Fruit fly (Drosophila melanogaster) whole organism, embryonic: ENCODE data around the gene COX7AL2.
A peak's percentile ranks its signal among the peaks of the same experiment; 100 is the strongest.

Source experiments
- Antp ChIP-seq: fragments of 200-800 bp; sonication (Bioruptor generic); optimal IDR thresholded peaks from 3 replicates; lab custom pipeline; 2016; ENCODE audit warnings: missing biosample characterization, missing genetic modification characterization
- Atf-2 ChIP-seq: fragments of 200-800 bp; sonication (Bioruptor generic); optimal IDR thresholded peaks from 2 replicates; lab custom pipeline; 2016; ENCODE audit warnings: missing biosample characterization, missing genetic modification characterization
- BEAF-32 ChIP-seq: fragments of 200-800 bp; sonication (Bioruptor generic); optimal IDR thresholded peaks from 3 replicates; lab custom pipeline; 2017; ENCODE audit warnings: missing biosample characterization, missing genetic modification characterization, mild to moderate bottlenecking, moderate library complexity, missing genetic modification reagents
- Blimp-1 ChIP-seq: fragments of 200-800 bp; sonication (Bioruptor generic); optimal IDR thresholded peaks from 3 replicates; lab custom pipeline; 2018; ENCODE audit warnings: missing biosample characterization, missing genetic modification characterization, mild to moderate bottlenecking, moderate library complexity, missing genetic modification reagents
- CG12299 ChIP-seq: fragments of 200-800 bp; sonication (Bioruptor generic); optimal IDR thresholded peaks from 2 replicates; lab custom pipeline; 2018; ENCODE audit warnings: missing biosample characterization, mild to moderate bottlenecking, missing genetic modification characterization
- CG13123 ChIP-seq: fragments of 200-800 bp; sonication (Bioruptor generic); optimal IDR thresholded peaks from 2 replicates; lab custom pipeline; 2016; ENCODE audit warnings: missing biosample characterization, missing genetic modification characterization
- CG13894 ChIP-seq: fragments of 200-800 bp; sonication (Bioruptor generic); optimal IDR thresholded peaks from 3 replicates; lab custom pipeline; 2018; ENCODE audit warnings: missing biosample characterization, mild to moderate bottlenecking, missing genetic modification characterization, moderate library complexity
- CG14050 ChIP-seq: fragments of 200-800 bp; sonication (Bioruptor generic); IDR thresholded peaks from 3 replicates; pipeline ENCODE4 v1.3.6; 2022; ENCODE audit warnings: missing biosample characterization, missing genetic modification characterization
- CG14965 ChIP-seq: fragments of 200-800 bp; sonication (Bioruptor generic); optimal IDR thresholded peaks from 2 replicates; lab custom pipeline; 2016; ENCODE audit warnings: missing biosample characterization, missing genetic modification characterization, borderline replicate concordance
- CG17829 ChIP-seq: fragments of 200-800 bp; optimal IDR thresholded peaks from 2 replicates; lab custom pipeline; 2019; ENCODE audit warnings: missing biosample characterization, mild to moderate bottlenecking, missing genetic modification characterization, moderate library complexity
- CG2678 ChIP-seq: fragments of 200-800 bp; sonication (Bioruptor generic); optimal IDR thresholded peaks from 3 replicates; lab custom pipeline; 2019; ENCODE audit warnings: missing biosample characterization, mild to moderate bottlenecking, missing genetic modification characterization, moderate library complexity
- CG30020 ChIP-seq: fragments of 200-800 bp; optimal IDR thresholded peaks from 2 replicates; lab custom pipeline; 2019; ENCODE audit warnings: missing biosample characterization, mild to moderate bottlenecking, missing genetic modification characterization, moderate library complexity
- CG31224 ChIP-seq: fragments of 200-800 bp; sonication (Bioruptor generic); IDR thresholded peaks from 2 replicates; pipeline ENCODE4 v1.3.6; 2022; ENCODE audit warnings: missing biosample characterization, missing genetic modification characterization
- CG31388 ChIP-seq: fragments of 200-800 bp; sonication (Bioruptor generic); optimal IDR thresholded peaks from 2 replicates; lab custom pipeline; 2016; ENCODE audit warnings: missing biosample characterization, missing genetic modification characterization
- CG4360 ChIP-seq: fragments of 200-800 bp; sonication (Bioruptor generic); IDR thresholded peaks from 2 replicates; pipeline ENCODE4 v1.3.6; 2022; ENCODE audit warnings: missing biosample characterization, missing genetic modification characterization
- CG43689 ChIP-seq: fragments of 200-800 bp; sonication (Bioruptor generic); IDR thresholded peaks from 2 replicates; pipeline ENCODE4 v1.3.6; 2022; ENCODE audit warnings: missing biosample characterization, missing genetic modification characterization
- CG4424 ChIP-seq: fragments of 200-800 bp; sonication (Bioruptor generic); optimal IDR thresholded peaks from 3 replicates; lab custom pipeline; 2016; ENCODE audit warnings: missing biosample characterization, missing genetic modification characterization
- CG6765 ChIP-seq: fragments of 200-800 bp; sonication (Bioruptor generic); optimal IDR thresholded peaks from 3 replicates; lab custom pipeline; 2017; ENCODE audit warnings: missing biosample characterization, mild to moderate bottlenecking, missing genetic modification characterization
- CG6791 ChIP-seq: fragments of 200-800 bp; sonication (Bioruptor generic); IDR thresholded peaks from 3 replicates; pipeline ENCODE4 v1.3.6; 2022; ENCODE audit warnings: missing biosample characterization, missing genetic modification characterization; ENCODE audit not compliant: partially characterized antibody
- CG7271 ChIP-seq: fragments of 200-800 bp; sonication (Bioruptor generic); optimal IDR thresholded peaks from 2 replicates; lab custom pipeline; 2018; ENCODE audit warnings: missing biosample characterization, mild to moderate bottlenecking, missing genetic modification characterization, moderate library complexity
- CG7357 ChIP-seq: fragments of 200-800 bp; sonication (Bioruptor generic); IDR thresholded peaks from 3 replicates; pipeline ENCODE4 v1.3.6; 2022; ENCODE audit warnings: missing biosample characterization, missing genetic modification characterization
- CG9215 ChIP-seq: fragments of 200-800 bp; sonication (Bioruptor generic); IDR thresholded peaks from 2 replicates; pipeline ENCODE4 v1.3.6; 2022; ENCODE audit warnings: missing biosample characterization, missing genetic modification characterization
- CkIIα-i1 ChIP-seq: fragments of 200-800 bp; sonication (Bioruptor generic); IDR thresholded peaks from 2 replicates; pipeline ENCODE4 v1.3.6; 2022; ENCODE audit warnings: missing biosample characterization, missing genetic modification characterization
- Drgx ChIP-seq: fragments of 200-800 bp; sonication (Bioruptor generic); IDR thresholded peaks from 2 replicates; pipeline ENCODE4 v1.3.6; 2022; ENCODE audit warnings: missing biosample characterization, missing genetic modification characterization
- E2f2 ChIP-seq: fragments of 200-800 bp; sonication (Bioruptor generic); IDR thresholded peaks from 2 replicates; pipeline ENCODE4 v1.3.6; 2022; ENCODE audit warnings: missing biosample characterization, missing genetic modification characterization
- Ets97D ChIP-seq: fragments of 200-800 bp; sonication (Bioruptor generic); optimal IDR thresholded peaks from 3 replicates; lab custom pipeline; 2016; ENCODE audit warnings: missing biosample characterization, missing genetic modification characterization
- HHEX ChIP-seq: fragments of 200-800 bp; sonication (Bioruptor generic); optimal IDR thresholded peaks from 3 replicates; lab custom pipeline; 2017; ENCODE audit warnings: missing biosample characterization, mild to moderate bottlenecking, missing genetic modification characterization, missing genetic modification reagents
- Hmr ChIP-seq: fragments of 200-800 bp; sonication (Bioruptor generic); optimal IDR thresholded peaks from 3 replicates; lab custom pipeline; 2017; ENCODE audit warnings: mild to moderate bottlenecking, missing biosample characterization, missing genetic modification reagents, missing genetic modification characterization
- Nf-YB ChIP-seq: fragments of 200-800 bp; sonication (Bioruptor generic); optimal IDR thresholded peaks from 3 replicates; lab custom pipeline; 2019; ENCODE audit warnings: missing biosample characterization, mild to moderate bottlenecking, missing genetic modification characterization, moderate library complexity
- Oaz ChIP-seq: fragments of 200-800 bp; sonication (Bioruptor generic); IDR thresholded peaks from 2 replicates; pipeline ENCODE4 v1.3.6; 2022; ENCODE audit warnings: missing biosample characterization, missing genetic modification characterization
- Poxn ChIP-seq: fragments of 200-800 bp; sonication (Bioruptor generic); IDR thresholded peaks from 2 replicates; pipeline ENCODE4 v1.3.6; 2022; ENCODE audit warnings: missing biosample characterization, missing genetic modification characterization
- Sin3A ChIP-seq: fragments of >200 bp; optimal IDR thresholded peaks from 2 replicates; lab custom pipeline; 2018
- Sox100B ChIP-seq: fragments of 200-800 bp; sonication (Bioruptor generic); optimal IDR thresholded peaks from 3 replicates; lab custom pipeline; 2018; ENCODE audit warnings: missing biosample characterization, mild to moderate bottlenecking, missing genetic modification characterization
- Sry-δ ChIP-seq: fragments of 200-800 bp; sonication (Bioruptor generic); optimal IDR thresholded peaks from 2 replicates; lab custom pipeline; 2016; ENCODE audit warnings: missing biosample characterization, missing genetic modification characterization
- Ssrp ChIP-seq: fragments of 200-800 bp; sonication (Bioruptor generic); optimal IDR thresholded peaks from 2 replicates; lab custom pipeline; 2018; ENCODE audit warnings: missing biosample characterization, mild to moderate bottlenecking, missing genetic modification characterization, moderate library complexity
- amos ChIP-seq: fragments of 200-800 bp; sonication (Bioruptor generic); IDR thresholded peaks from 2 replicates; pipeline ENCODE4 v1.3.6; 2022; ENCODE audit warnings: missing biosample characterization, missing genetic modification characterization; ENCODE audit not compliant: partially characterized antibody
- cato ChIP-seq: fragments of 200-800 bp; sonication (Bioruptor generic); optimal IDR thresholded peaks from 2 replicates; lab custom pipeline; 2016; ENCODE audit warnings: missing biosample characterization, missing genetic modification characterization, borderline replicate concordance
- caup ChIP-seq: fragments of 200-800 bp; sonication (Bioruptor generic); optimal IDR thresholded peaks from 3 replicates; lab custom pipeline; 2017; ENCODE audit warnings: missing biosample characterization, mild to moderate bottlenecking, missing genetic modification characterization, moderate library complexity; ENCODE audit not compliant: severe bottlenecking
- chif ChIP-seq, 2 experiments: fragments of 200-800 bp; sonication (Bioruptor generic); optimal IDR thresholded peaks; 3 replicates each; lab custom pipeline; 2016; ENCODE audit warnings: missing biosample characterization in 2 of 2, missing genetic modification characterization in 2 of 2
- ems ChIP-seq: fragments of 200-800 bp; sonication (Bioruptor generic); optimal IDR thresholded peaks from 3 replicates; lab custom pipeline; 2016; ENCODE audit warnings: missing biosample characterization, missing genetic modification characterization
- gce ChIP-seq: fragments of 200-800 bp; sonication (Bioruptor generic); IDR thresholded peaks from 3 replicates; pipeline ENCODE4 v1.3.6; 2022; ENCODE audit warnings: missing biosample characterization, missing genetic modification characterization
- lab ChIP-seq: fragments of 200-800 bp; sonication (Bioruptor generic); optimal IDR thresholded peaks from 3 replicates; lab custom pipeline; 2017; ENCODE audit warnings: missing biosample characterization, missing genetic modification characterization, mild to moderate bottlenecking, moderate library complexity, missing genetic modification reagents
- lbe ChIP-seq: fragments of 200-800 bp; sonication (Bioruptor generic); optimal IDR thresholded peaks from 2 replicates; lab custom pipeline; 2016; ENCODE audit warnings: missing biosample characterization, mild to moderate bottlenecking, missing genetic modification characterization
- lola ChIP-seq, 3 experiments: fragments of >200 bp in 2 of 3; fragments of 200-800 bp in 1 of 3; sonication (Bioruptor generic) in 1 of 3; optimal IDR thresholded peaks; 2 replicates each; lab custom pipeline; 2017 to 2019; ENCODE audit warnings: missing biosample characterization in 3 of 3, missing genetic modification characterization in 3 of 3, mild to moderate bottlenecking in 1 of 3, moderate library complexity in 1 of 3
- pita ChIP-seq: fragments of 200-800 bp; sonication (Bioruptor generic); optimal IDR thresholded peaks from 2 replicates; lab custom pipeline; 2017; ENCODE audit warnings: missing biosample characterization, mild to moderate bottlenecking, missing genetic modification characterization
- pum ChIP-seq: fragments of 200-800 bp; sonication (Bioruptor generic); optimal IDR thresholded peaks from 2 replicates; lab custom pipeline; 2016; ENCODE audit warnings: missing biosample characterization, missing genetic modification characterization
- scrt ChIP-seq: fragments of 200-800 bp; sonication (Bioruptor generic); optimal IDR thresholded peaks from 2 replicates; lab custom pipeline; 2018; ENCODE audit warnings: missing biosample characterization, mild to moderate bottlenecking, missing genetic modification characterization, moderate library complexity
- ttk ChIP-seq: fragments of 200-800 bp; sonication (Bioruptor generic); IDR thresholded peaks from 2 replicates; pipeline ENCODE4 v2.1.2; 2022; ENCODE audit warnings: missing biosample characterization, missing genetic modification characterization
- tx ChIP-seq: fragments of 200-800 bp; sonication (Bioruptor generic); optimal IDR thresholded peaks from 2 replicates; lab custom pipeline; 2016; ENCODE audit warnings: missing biosample characterization, missing genetic modification characterization

Gene COX7AL2

DNA sequence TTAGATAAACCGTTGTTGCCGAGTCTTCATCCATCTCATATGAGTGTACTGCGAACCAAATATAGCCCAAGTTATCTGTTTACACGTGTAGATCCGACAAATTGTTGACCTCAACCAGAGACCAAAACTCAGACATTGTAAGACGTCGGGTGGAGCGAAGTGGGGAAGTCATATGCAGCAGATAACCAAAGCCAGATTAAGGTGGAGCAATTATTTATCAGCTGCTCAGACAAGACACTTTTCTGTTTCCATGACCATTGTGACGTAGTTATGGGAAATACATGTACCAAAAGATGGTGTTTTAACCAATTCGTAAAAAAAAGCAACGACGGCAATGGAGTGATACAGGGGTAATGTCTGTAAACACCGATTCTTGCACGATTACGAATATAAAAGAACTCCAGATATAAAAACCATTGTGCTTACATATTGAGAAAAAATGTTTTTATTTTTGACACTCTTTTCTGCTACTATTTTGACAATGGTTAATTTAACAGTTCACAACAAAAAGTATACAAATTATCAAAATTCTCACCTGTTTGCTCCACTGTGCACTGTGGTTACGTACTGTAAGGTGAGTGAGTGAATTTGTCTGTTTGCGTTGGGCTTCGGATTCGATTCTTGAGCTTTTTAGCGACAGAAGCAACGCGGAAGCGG is 20.3 kb downstream of the COX7AL2 start (continued):
- TF ChIP-seq lab (GFP tag; lab: Kevin White, UChicago): peak; percentile 23
- TF ChIP-seq Ssrp (tag; lab: Kevin White, UChicago): peak; percentile 11
- TF ChIP-seq BEAF-32 (GFP tag; lab: Kevin White, UChicago): no peak
- TF ChIP-seq Drgx (GFP tag; lab: Robert Waterston, UW): no peak
- TF ChIP-seq Sry-δ (GFP tag; lab: Kevin White, UChicago): no peak
- peak; percentile 24; the same call in 1 of the 2 replicates for TF ChIP-seq E2f2
- TF ChIP-seq HHEX: peak; percentile 44
- TF ChIP-seq Ets97D (GFP tag; lab: Kevin White, UChicago): no peak
- TF ChIP-seq Antp (GFP tag; lab: Kevin White, UChicago): peak; percentile 53
- TF ChIP-seq CG31224 (GFP tag; lab: Robert Waterston, UW): no peak
- TF ChIP-seq CG13894 (tag; lab: Kevin White, UChicago): no peak
- no peak for TF ChIP-seq CkIIα-i1 (GFP tag; lab: Robert Waterston, UW)
- TF ChIP-seq CG30020 (tag; lab: Kevin White, UChicago): no peak
- TF ChIP-seq CG31388 (GFP tag; lab: Kevin White, UChicago): no peak
- no peak for TF ChIP-seq CG14965 (GFP tag; lab: Kevin White, UChicago)
- TF ChIP-seq CG43689: no peak
- peak; percentile 32 for TF ChIP-seq caup
- peak; percentile 41 for TF ChIP-seq Blimp-1
- TF ChIP-seq CG4424 (GFP tag; lab: Kevin White, UChicago): peak; percentile 52
- no peak for TF ChIP-seq ttk (GFP tag; lab: Robert Waterston, UW)
- TF ChIP-seq ems (GFP tag; lab: Kevin White, UChicago): peak; percentile 9
- TF ChIP-seq CG9215 (GFP tag; lab: Robert Waterston, UW): 0 out of 2 replicates have a peak, but pooled peaks have one; percentile 31
- no peak for TF ChIP-seq CG4360
- TF ChIP-seq pum (GFP tag; lab: Kevin White, UChicago): no peak
- peak; percentile 50 for TF ChIP-seq Atf-2 (GFP tag; lab: Kevin White, UChicago)
- no peak for TF ChIP-seq Poxn (GFP tag; lab: Robert Waterston, UW)
- TF ChIP-seq pita (GFP tag; lab: Kevin White, UChicago): no peak
- TF ChIP-seq CG6765: no peak
- TF ChIP-seq CG6791 (GFP tag; lab: Robert Waterston, UW): no peak
- no peak for TF ChIP-seq amos (GFP tag; lab: Robert Waterston, UW)
- TF ChIP-seq CG17829: peak; percentile 23
- no peak for TF ChIP-seq CG7271 (tag; lab: Kevin White, UChicago)
- peak; percentile 11 to 73 for TF ChIP-seq chif (GFP tag; optimal IDR thresholded peaks at IDR 0.05; lab: Kevin White, UChicago)
- TF ChIP-seq Sin3A (lab: Kevin White, UChicago): no peak
- peak; percentile 63 for TF ChIP-seq Hmr
- peak; percentile 4 for TF ChIP-seq lbe
- TF ChIP-seq gce (GFP tag; lab: Robert Waterston, UW): 0 out of 3 replicates have a peak, but pooled peaks have one; percentile 8
- TF ChIP-seq CG12299 (tag; lab: Kevin White, UChicago): no peak
- no peak for TF ChIP-seq CG7357 (GFP tag; lab: Robert Waterston, UW)
- peak; percentile 21 for TF ChIP-seq tx (GFP tag; lab: Kevin White, UChicago)
- peak; percentile 53 for TF ChIP-seq CG2678 (tag; lab: Kevin White, UChicago)
- TF ChIP-seq CG13123 (GFP tag; lab: Kevin White, UChicago): peak; percentile 1
- peak; percentile 40 for TF ChIP-seq Sox100B (GFP tag; lab: Kevin White, UChicago)
- TF ChIP-seq lola (GFP tag; optimal IDR thresholded peaks at IDR 0.05; lab: Kevin White, UChicago): peak in 1 of 3 experiments; percentile 5
- no peak for TF ChIP-seq scrt (GFP tag; lab: Kevin White, UChicago)
- TF ChIP-seq cato: no peak
- TF ChIP-seq CG14050 (GFP tag; lab: Robert Waterston, UW): peak; percentile 45; the same call in 2 of the 3 replicates
- TF ChIP-seq Nf-YB: no peak
- no peak for TF ChIP-seq Oaz (GFP tag; lab: Robert Waterston, UW)
